Worm (Caenorhabditis elegans) whole organism, young adult: ENCODE results near the gene vhl-1.

Experiments used
- F49E8.2 ChIP-seq: sonication (generic microtip); optimal IDR thresholded peaks from 3 replicates; lab custom pipeline; 2017; ENCODE audit warnings: missing genetic modification characterization, mild to moderate bottlenecking, missing compliant biosample characterization, antibody characterized with exemption, moderate library complexity; ENCODE audit not compliant: insufficient read depth
- akir-1 ChIP-seq: fragments of 200-800 bp; sonication (Bioruptor generic); optimal IDR thresholded peaks from 2 replicates; lab custom pipeline; 2018; ENCODE audit warnings: mild to moderate bottlenecking, missing genetic modification characterization, moderate library complexity, missing compliant biosample characterization
- ccch-3 ChIP-seq: fragments of 200-800 bp; sonication (Bioruptor generic); optimal IDR thresholded peaks from 2 replicates; lab custom pipeline; 2018; ENCODE audit warnings: mild to moderate bottlenecking, missing genetic modification characterization, missing compliant biosample characterization
- snpc-1.1 ChIP-seq: sonication (generic microtip); optimal IDR thresholded peaks from 2 replicates; lab custom pipeline; 2017; ENCODE audit warnings: missing genetic modification characterization, mild to moderate bottlenecking, missing compliant biosample characterization, antibody characterized with exemption, moderate library complexity, missing genotype, missing genetic modification reagents; ENCODE audit not compliant: insufficient read depth

DNA sequence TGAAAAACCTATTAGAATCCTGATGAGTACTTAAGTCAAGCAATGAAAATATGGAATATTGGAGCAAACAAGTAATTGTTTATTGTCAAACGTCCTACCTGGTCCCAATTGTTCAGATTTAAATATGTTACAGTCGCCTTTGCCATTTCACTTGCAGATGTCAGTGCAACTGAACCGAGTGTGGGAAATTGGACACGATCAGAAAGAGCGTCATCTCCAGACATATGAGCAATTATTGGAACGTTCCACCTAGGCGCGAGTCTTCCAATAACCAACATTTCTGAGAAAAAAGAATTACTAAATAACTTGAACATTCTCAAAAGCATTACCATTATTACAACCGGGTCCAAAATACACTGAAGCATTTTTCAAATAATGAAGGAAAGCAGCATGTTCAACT lies 29.9 kb downstream of the vhl-1 start:
- TF ChIP-seq akir-1 (no peak), ccch-3 (GFP tag; lab: Kevin White, UChicago) (no peak), F49E8.2 (tag; lab: Kevin White, UChicago) (no peak), snpc-1.1 (no peak)
